Worm (Caenorhabditis elegans): ENCODE data around the gene fbxa-94.
A peak's percentile ranks its signal among the peaks of the same experiment; 100 is the strongest.
"Not testable (repeated sequence)": the region's sequence is repeated elsewhere in the genome, so short reads cannot be mapped to it uniquely, and the experiment has no call there.

fbxa-94 gene

DNA sequence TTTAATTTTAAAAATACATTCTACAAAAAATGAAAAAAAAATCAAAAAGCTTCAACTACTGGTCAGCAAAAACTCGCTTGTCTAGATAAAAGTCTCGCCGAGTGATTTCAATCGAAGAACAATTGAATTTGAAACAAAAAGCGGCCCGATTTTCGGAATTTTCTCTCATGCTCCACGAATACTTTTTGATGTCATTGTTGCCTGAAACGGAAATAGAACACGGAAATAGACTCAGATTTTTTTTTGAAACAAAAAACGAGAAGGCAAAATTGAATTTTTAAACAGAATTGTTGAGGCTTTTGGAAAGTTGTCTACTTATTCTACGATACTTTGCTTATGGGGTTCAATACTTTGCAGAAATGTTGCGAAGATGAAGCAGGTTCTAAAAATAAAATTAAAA lies 9.2 kb upstream of the fbxa-94 start:
- TF ChIP-seq him-1 (tag; optimal IDR thresholded peaks at IDR 0.05) = no peak
- TF ChIP-seq dao-5 (tag; optimal IDR thresholded peaks at IDR 0.05) = no peak
- no peak for TF ChIP-seq W03F9.2 (tag; optimal IDR thresholded peaks at IDR 0.05)

DNA sequence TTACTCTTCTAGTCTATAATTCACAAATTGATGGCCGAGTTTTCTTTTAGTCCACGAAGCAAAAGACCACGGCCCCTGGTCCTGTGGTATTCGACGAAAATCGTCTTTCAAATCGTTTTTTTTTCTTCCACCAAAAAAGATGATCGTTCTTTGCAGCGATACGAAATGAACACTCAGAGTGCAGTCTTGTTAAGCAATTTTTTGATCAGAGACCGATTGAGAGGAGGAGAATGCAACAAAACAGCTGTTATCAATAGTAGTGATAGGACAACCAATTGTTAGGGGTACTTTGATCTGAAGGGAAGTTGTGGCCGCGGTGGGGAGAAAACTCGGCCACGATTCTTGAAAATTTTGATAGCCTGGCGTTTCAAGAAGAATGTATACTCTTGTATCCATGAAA lies 8.7 kb upstream of the fbxa-94 start:
- TF ChIP-seq dao-5 (tag; optimal IDR thresholded peaks at IDR 0.05) = no peak
- no peak for TF ChIP-seq W03F9.2 (tag; optimal IDR thresholded peaks at IDR 0.05)
- no peak for TF ChIP-seq him-1 (tag; optimal IDR thresholded peaks at IDR 0.05)

DNA sequence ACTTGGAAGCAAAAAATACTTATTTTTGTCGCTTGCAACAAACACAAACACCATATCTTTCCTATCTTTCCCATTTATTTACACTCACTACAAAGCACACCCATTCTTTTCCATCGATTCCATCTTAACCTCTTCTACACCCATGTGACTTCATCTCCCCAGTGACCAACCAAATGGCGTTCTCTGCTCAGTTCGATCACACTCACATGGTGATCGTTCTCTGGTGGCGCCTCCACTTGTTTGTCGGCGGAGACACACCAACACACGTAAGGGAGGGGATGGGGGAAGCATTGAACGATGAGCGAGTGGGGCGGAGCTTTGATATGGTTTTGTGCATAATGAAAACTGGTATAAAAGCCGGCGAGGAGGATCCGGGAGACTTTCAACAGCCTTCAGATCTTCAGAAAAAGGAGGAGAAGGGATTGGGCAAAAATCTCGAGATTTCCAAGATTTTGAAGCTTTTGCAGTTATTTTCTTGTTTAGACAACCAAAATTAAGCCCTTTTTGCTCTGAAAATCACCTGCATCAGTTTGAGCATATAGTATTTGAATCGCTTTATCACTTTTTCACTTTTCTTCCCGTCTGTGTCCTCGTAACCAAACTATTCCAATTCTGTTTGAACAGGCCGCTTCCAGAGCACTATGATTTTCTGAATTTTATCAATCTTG lies 6.1 kb upstream of the fbxa-94 start:
- TF ChIP-seq him-1 (tag; optimal IDR thresholded peaks at IDR 0.05) (peak; percentile 22), dao-5 (tag; optimal IDR thresholded peaks at IDR 0.05) (no peak), W03F9.2 (tag; optimal IDR thresholded peaks at IDR 0.05) (no peak)

DNA sequence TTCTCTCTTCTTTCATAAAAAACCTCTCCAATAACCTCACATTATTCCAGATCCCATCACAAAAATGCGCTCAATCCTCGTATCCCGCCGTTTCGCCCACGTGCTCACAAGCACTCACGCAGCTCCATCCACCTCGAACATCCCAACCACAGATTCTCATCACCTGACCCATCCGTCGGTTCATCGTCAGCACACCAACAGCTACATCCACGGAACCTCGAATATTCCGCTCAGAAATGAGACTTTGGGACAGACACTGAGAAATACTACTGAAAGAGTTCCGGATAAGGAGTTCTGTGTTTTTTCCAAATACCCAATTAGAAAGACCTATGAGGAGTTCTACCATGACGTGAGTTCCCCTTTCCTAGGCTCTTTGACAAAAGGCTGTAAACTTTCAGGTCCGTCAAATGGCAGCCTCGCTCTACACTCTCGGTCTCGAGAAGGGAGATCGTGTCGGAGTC lies 5.3 kb upstream of the fbxa-94 start, which contains the start of gene acs-2:
Gene acs-2 (plus strand): TSS at position 51 of the 461 bp plus-strand sequence.
- TF ChIP-seq dao-5 (tag; optimal IDR thresholded peaks at IDR 0.05) (no peak), W03F9.2 (tag; optimal IDR thresholded peaks at IDR 0.05) (no peak), him-1 (tag; optimal IDR thresholded peaks at IDR 0.05) (no peak)

DNA sequence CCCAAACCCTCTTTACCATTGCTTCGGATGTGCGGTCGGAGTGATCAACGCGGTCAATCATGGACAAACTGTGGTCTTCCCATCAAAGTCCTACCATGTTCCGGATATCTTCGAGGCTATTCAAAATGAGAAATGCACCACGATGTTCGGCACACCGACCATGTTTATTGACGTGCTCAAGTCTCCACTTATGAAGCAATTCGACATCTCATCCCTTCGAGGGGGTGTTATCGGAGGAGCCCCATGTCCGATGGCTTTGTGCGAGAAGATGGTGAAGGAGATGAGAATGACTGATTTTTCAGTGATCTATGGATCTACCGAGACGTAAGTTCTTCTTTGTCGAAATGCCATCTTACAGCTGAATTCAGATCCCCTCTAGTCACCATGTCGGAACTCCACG lies 4.3 kb upstream of the fbxa-94 start:
- TF ChIP-seq W03F9.2 (tag; optimal IDR thresholded peaks at IDR 0.05) (no peak), dao-5 (tag; optimal IDR thresholded peaks at IDR 0.05) (no peak), him-1 (tag; optimal IDR thresholded peaks at IDR 0.05) (no peak)

DNA sequence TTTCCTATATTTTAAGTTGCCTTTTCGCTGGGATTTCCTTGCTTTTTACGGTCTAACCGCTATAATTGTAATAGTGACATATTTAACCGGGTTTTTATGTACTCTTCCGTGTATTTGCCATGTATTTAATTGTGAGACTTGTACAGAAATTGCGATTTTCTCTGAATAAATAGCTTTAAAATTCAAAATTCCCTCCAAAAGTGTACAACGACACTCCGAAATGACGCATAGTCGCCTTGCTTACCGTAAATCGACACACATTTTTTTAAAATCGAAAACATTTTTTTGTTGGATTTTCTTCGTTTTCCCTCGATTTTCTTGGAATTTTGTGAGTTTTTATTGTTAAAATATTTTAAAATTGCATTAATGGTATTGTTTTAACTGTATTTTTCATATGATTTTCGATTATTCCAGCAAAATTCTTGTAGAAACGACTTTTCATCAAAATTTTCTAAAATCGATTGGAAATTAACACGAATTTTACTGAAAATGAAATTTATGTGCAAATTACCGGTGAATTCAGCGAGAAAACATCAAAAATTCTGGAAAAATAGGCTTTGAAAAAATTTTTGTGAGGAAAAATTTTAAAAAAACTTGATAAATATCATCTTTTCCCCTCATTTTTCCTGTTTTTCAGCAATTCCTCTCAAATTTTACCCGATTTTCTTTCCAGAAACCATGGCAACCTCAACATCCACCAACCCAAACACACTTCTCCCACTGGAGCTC lies 2.8 kb upstream of the fbxa-94 start, which contains the start of gene lsm-5:
Gene lsm-5 (plus strand): TSS at position 679 of the 729 bp plus-strand sequence.
- no peak for TF ChIP-seq W03F9.2 (tag; optimal IDR thresholded peaks at IDR 0.05)
- no peak for TF ChIP-seq dao-5 (tag; optimal IDR thresholded peaks at IDR 0.05)
- TF ChIP-seq him-1 (tag; optimal IDR thresholded peaks at IDR 0.05) = no peak

DNA sequence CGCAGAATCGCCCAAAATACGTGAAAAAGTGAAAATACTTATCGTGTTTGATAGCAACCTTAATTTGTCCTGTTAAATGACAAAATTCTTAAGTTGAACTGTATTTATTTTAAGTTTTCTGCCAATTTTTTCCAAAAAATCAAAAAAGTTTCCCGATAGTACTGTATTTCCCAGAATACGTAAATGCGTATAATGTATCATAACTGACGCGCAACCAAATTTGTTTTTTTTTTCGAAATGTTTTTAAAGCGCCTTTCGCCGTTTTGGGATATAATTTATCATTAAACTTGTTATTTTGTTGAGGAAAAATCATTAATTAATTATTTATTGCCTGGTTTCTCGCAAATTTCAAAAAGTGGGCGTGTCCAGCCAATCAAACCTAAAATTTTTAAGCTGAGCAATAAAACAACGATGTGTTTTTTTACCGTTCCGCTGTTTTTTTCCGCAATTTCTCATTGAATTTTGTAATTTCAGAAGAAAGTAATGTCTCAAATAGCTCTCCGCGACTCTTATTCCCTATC lies 1.6 kb upstream of the fbxa-94 start, which contains the start of gene fbxa-95:
Gene fbxa-95 (plus strand): TSS at position 471 of the 521 bp plus-strand sequence.
- TF ChIP-seq him-1 (tag; optimal IDR thresholded peaks at IDR 0.05) (no peak), dao-5 (tag; optimal IDR thresholded peaks at IDR 0.05) (no peak), W03F9.2 (tag; optimal IDR thresholded peaks at IDR 0.05) (no peak)

DNA sequence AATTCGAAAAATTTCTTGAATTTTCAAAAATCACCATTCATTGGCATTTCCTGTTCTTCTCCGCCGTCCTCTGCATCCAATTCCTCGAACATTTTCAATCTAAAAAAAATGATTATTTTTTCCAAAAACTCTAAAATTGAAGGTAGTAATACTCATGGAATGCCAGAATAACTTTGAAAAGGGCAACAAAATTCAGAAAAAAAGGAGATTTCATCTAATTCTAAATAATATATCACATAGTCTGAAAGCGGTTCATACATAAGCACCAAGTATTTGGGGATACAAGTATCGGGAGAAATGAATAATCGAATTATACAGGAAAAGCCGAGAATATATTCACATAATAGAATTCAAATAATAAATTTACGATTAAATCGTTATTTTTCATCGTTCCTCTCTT lies 2.6 kb downstream of the fbxa-94 start, which contains the start of gene mdt-28:
Gene mdt-28 (minus strand): TSS at position 101 of the 400 bp plus-strand sequence.
- no peak for TF ChIP-seq dao-5 (tag; optimal IDR thresholded peaks at IDR 0.05)
- no peak for TF ChIP-seq him-1 (tag; optimal IDR thresholded peaks at IDR 0.05)
- TF ChIP-seq W03F9.2 (tag; optimal IDR thresholded peaks at IDR 0.05) = no peak

DNA sequence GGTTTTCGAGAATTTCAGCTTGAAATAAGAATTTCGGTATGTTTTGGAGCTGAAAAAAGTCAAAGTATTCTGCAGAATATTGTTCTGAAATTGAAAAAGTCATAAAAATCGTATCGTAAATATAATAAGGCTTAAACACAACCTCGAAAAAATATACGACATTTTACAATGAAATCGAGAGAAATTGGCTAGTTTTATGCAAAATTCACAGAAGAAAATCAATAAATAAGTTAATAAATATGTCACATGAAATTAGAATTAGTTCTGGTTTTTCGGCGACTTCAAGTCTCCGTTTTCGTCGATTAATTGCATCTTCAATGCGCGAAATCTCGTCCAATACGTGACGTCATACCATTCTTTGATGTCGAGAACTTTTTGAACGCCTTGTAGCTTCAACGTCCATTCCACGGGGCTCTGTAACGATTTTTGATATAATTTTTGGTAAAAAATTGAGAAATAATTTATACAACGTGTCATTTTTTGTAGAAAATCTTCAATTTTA lies 4.7 kb downstream of the fbxa-94 start, which contains the start of gene atx-3:
Gene atx-3 (minus strand): TSS at position 51 of the 502 bp plus-strand sequence.
- no peak for TF ChIP-seq W03F9.2 (tag; optimal IDR thresholded peaks at IDR 0.05)
- TF ChIP-seq him-1 (tag; optimal IDR thresholded peaks at IDR 0.05) = no peak
- TF ChIP-seq dao-5 (tag; optimal IDR thresholded peaks at IDR 0.05) = no peak

DNA sequence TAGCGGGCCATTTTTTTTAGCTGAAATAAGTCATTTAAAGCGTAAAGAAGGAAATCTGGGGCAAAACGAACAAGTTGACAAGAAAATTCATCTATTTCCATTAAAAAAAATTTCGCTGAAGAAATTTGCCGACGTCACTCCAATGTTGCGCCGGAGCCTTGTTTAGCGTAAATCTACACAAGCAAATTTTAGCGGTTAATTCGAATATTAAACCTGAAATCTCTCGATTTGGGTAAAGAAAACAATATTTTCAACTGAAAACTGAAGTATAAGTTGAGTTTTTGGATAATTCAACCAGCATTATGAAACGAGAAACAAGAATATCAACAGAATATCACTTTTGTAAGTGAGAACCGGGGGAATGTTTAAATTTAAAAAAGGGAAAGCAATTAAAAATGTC lies 5.7 kb downstream of the fbxa-94 start, which contains the start of gene F28F8.9:
Gene F28F8.9 (minus strand): TSS at position 288 of the 400 bp plus-strand sequence.
- TF ChIP-seq W03F9.2 (tag; optimal IDR thresholded peaks at IDR 0.05) (no peak), dao-5 (tag; optimal IDR thresholded peaks at IDR 0.05) (no peak), him-1 (tag; optimal IDR thresholded peaks at IDR 0.05) (no peak)

DNA sequence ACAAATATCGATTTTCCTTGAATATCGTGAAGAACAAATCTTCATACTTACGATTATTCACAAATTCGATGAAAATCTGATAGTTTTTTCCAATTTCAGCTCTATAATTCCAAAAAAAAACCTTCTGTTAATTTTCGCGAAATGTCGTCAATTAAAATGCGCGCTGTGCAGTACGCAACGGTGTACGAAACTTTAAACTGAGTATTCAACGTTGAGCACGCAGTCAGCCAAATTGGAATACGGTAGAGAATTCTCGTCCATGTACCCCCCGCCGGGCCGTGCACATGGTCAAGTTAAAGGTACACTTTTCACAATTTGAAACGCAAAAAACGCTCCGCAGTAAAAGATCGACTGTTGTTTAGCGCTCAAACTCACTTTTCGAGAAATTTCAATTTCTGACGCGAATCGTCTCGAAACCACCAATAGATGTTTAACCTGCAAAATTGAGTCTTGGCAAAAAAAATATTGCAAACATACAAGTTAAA lies 17.5 kb downstream of the fbxa-94 start, which contains the start of gene F28F8.7:
Gene F28F8.7 (minus strand): TSS at position 435 of the 485 bp plus-strand sequence.
- TF ChIP-seq him-1 (tag; optimal IDR thresholded peaks at IDR 0.05) = peak; percentile 92

DNA sequence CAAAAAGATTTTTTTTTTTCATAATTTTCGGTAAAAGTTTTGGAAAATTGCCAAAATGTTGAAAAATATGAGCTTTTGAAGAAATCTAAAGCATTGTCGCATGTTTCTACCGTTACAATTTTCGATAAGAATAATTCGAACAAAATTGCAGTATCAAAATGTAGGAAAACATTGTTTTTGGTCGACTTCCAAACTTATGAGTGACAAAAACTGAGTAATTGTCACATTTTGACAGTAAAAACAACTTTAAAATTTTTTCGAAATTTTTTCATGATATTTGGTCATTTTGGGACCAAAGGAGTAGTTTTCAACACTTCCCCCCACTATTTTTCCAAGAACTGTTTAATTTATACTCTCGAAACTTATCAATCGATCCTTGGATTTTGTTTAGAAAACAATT lies 21.9 kb downstream of the fbxa-94 start, which contains the start of gene fbxa-139:
Gene fbxa-139 (minus strand): TSS at position 101 of the 400 bp plus-strand sequence.
- no peak for TF ChIP-seq him-1 (tag; optimal IDR thresholded peaks at IDR 0.05)
- no peak for TF ChIP-seq W03F9.2 (tag; optimal IDR thresholded peaks at IDR 0.05)
- no peak for TF ChIP-seq dao-5 (tag; optimal IDR thresholded peaks at IDR 0.05)

DNA sequence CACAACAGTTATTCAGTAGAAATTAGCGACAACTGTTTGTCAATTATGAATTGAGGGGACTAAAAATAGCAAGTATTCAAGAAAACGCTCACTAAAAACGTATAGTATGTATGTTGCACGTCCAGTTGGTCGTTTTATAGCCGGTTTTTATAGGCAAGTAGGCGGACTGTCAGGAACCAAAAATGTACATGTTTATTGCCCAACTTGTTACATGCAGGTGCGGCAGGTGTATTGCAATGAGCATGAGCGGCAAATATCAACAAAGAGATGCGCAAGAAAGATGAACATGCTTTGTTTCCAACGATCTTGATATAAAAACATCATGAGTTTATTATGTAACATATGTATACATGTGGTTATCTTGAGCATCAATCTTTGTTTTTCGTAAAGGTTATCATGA lies 27.0 kb downstream of the fbxa-94 start, which contains the start of gene B0391.14:
Gene B0391.14 (minus strand): TSS at position 101 of the 400 bp plus-strand sequence.
- not testable (repeated sequence) for TF ChIP-seq W03F9.2, him-1, dao-5 (tag; optimal IDR thresholded peaks at IDR 0.05)
